Worm (Caenorhabditis elegans) whole organism, L3 larva: ENCODE measurements around the gene jkk-1.

ENCODE experiments used
- ceh-28 ChIP-seq: fragments of 150-350 bp; optimal IDR thresholded peaks from 2 replicates; lab custom pipeline; 2014; ENCODE audit warnings: missing biosample characterization, missing genetic modification reagents, missing genetic modification characterization
- daf-12 ChIP-seq: fragments of 150-350 bp; optimal IDR thresholded peaks from 2 replicates; lab custom pipeline; 2014; ENCODE audit warnings: missing biosample characterization, missing genetic modification reagents, missing genetic modification characterization
- egl-27 ChIP-seq: sonication (generic microtip); optimal IDR thresholded peaks from 4 replicates; lab custom pipeline; 2017; ENCODE audit warnings: missing biosample characterization, missing genetic modification reagents, missing genetic modification characterization
- nfya-1 ChIP-seq: sonication (generic microtip); optimal IDR thresholded peaks from 2 replicates; lab custom pipeline; 2017; ENCODE audit warnings: missing genetic modification characterization, mild to moderate bottlenecking, missing compliant biosample characterization, antibody characterized with exemption, moderate library complexity; ENCODE audit not compliant: insufficient read depth
- nhr-12 ChIP-seq: fragments of 150-350 bp; optimal IDR thresholded peaks from 2 replicates; lab custom pipeline; 2014; ENCODE audit warnings: missing biosample characterization, missing genetic modification characterization
- nhr-23 ChIP-seq: fragments of 150-350 bp; optimal IDR thresholded peaks from 2 replicates; lab custom pipeline; 2014; ENCODE audit warnings: missing biosample characterization, missing genetic modification reagents, missing genetic modification characterization
- nhr-237 ChIP-seq: fragments of 150-350 bp; optimal IDR thresholded peaks from 2 replicates; lab custom pipeline; 2014; ENCODE audit warnings: missing biosample characterization, missing genetic modification characterization
- nhr-28 ChIP-seq: fragments of 150-350 bp; optimal IDR thresholded peaks from 2 replicates; lab custom pipeline; 2014; ENCODE audit warnings: missing biosample characterization, missing genetic modification characterization
- unc-39 ChIP-seq: sonication (generic microtip); optimal IDR thresholded peaks from 4 replicates; lab custom pipeline; 2017; ENCODE audit warnings: missing biosample characterization, missing genetic modification characterization
- unc-62 ChIP-seq: fragments of 150-350 bp; sonication (generic microtip); optimal IDR thresholded peaks from 4 replicates; lab custom pipeline; 2014; ENCODE audit warnings: missing biosample characterization, missing genetic modification reagents, missing genetic modification characterization

- no peak for TF ChIP-seq egl-27 (tag; lab: Kevin White, UChicago)
- no peak for TF ChIP-seq nhr-28 (tag; lab: Kevin White, UChicago)
- TF ChIP-seq unc-62 (GFP tag; lab: Kevin White, UChicago), result no peak
- no peak for TF ChIP-seq unc-39 (tag; lab: Kevin White, UChicago)
- TF ChIP-seq nhr-12 (tag; lab: Kevin White, UChicago), result no peak
- no peak for TF ChIP-seq ceh-28 (tag; lab: Kevin White, UChicago)
- no peak for TF ChIP-seq nhr-237
- no peak for TF ChIP-seq nfya-1 (tag; lab: Kevin White, UChicago)
- TF ChIP-seq daf-12 (tag; lab: Kevin White, UChicago), result no peak
- no peak for TF ChIP-seq nhr-23 (tag; lab: Kevin White, UChicago)
These were observed 28.4 kb upstream of the jkk-1 start, which contains the start of gene C26B9.2 for ce11 chrX:5339889-5340288.
